Worm (Caenorhabditis elegans) whole organism, L4 larva: ENCODE data around the gene srd-26.

Source experiments
- F49E8.2 ChIP-seq: sonication (generic microtip); optimal IDR thresholded peaks from 2 replicates; lab custom pipeline; 2016; ENCODE audit warnings: missing compliant biosample characterization, mild to moderate bottlenecking, missing genetic modification characterization, borderline replicate concordance
- T20F7.1 ChIP-seq: fragments of 200-800 bp; sonication (Bioruptor generic); optimal IDR thresholded peaks from 2 replicates; lab custom pipeline; 2018; ENCODE audit warnings: mild to moderate bottlenecking, missing genetic modification characterization, missing compliant biosample characterization
- Y75B8A.6 ChIP-seq: fragments of 200-800 bp; sonication (Bioruptor generic); IDR thresholded peaks from 2 replicates; pipeline ENCODE4 v1.3.6; 2022; ENCODE audit warnings: missing genetic modification reagents, missing genetic modification characterization, missing compliant biosample characterization
- ZK337.2 ChIP-seq: fragments of 200-800 bp; sonication (Bioruptor generic); IDR thresholded peaks from 2 replicates; pipeline ENCODE4 v1.3.6; 2022; ENCODE audit warnings: missing genetic modification reagents, missing genetic modification characterization, missing compliant biosample characterization
- ZK546.5 ChIP-seq, 2 experiments: sonication (generic microtip); optimal IDR thresholded peaks; 2 replicates each; lab custom pipeline; 2017; ENCODE audit warnings: missing biosample characterization in 2 of 2, missing genetic modification characterization in 2 of 2
- aly-2 ChIP-seq: sonication (generic microtip); optimal IDR thresholded peaks from 2 replicates; lab custom pipeline; 2018; ENCODE audit warnings: missing biosample characterization, missing genetic modification characterization
- ceh-20 ChIP-seq: fragments of 200-800 bp; sonication (Bioruptor generic); IDR thresholded peaks from 2 replicates; pipeline ENCODE4 v1.3.6; 2022; ENCODE audit warnings: missing genetic modification reagents, missing genetic modification characterization, missing compliant biosample characterization
- ceh-32 ChIP-seq: sonication (generic microtip); optimal IDR thresholded peaks from 2 replicates; lab custom pipeline; 2016; ENCODE audit warnings: mild to moderate bottlenecking, missing genetic modification characterization, missing compliant biosample characterization; ENCODE audit not compliant: poor library complexity
- ceh-82 ChIP-seq: sonication (generic microtip); optimal IDR thresholded peaks from 2 replicates; lab custom pipeline; 2017; ENCODE audit warnings: missing biosample characterization, missing genetic modification characterization
- ces-1 ChIP-seq: fragments of 150-350 bp; sonication (generic microtip); optimal IDR thresholded peaks from 4 replicates; lab custom pipeline; 2014; ENCODE audit warnings: missing biosample characterization, missing genetic modification reagents, missing genetic modification characterization
- ctbp-1 ChIP-seq: fragments of 200-800 bp; sonication (Bioruptor generic); IDR thresholded peaks from 2 replicates; pipeline ENCODE4 v1.3.6; 2022; ENCODE audit warnings: missing genetic modification reagents, missing genetic modification characterization, missing compliant biosample characterization
- daf-16 ChIP-seq, 3 experiments: sonication (generic microtip); optimal IDR thresholded peaks; 2 replicates each; lab custom pipeline; 2016 to 2017; ENCODE audit warnings: missing genetic modification characterization in 3 of 3, missing genetic modification reagents in 3 of 3, mild to moderate bottlenecking in 2 of 3, missing compliant biosample characterization in 2 of 3, missing biosample characterization in 1 of 3, moderate library complexity in 1 of 3
- daf-19 ChIP-seq: fragments of 200-800 bp; sonication (Bioruptor generic); conservative IDR thresholded peaks from 2 replicates; pipeline ENCODE4 v1.3.6; 2022; ENCODE audit warnings: missing genetic modification characterization, missing compliant biosample characterization
- dmd-6 ChIP-seq: fragments of 200-800 bp; sonication (Bioruptor generic); IDR thresholded peaks from 2 replicates; pipeline ENCODE4 v1.3.6; 2022; ENCODE audit warnings: missing genetic modification reagents, missing genetic modification characterization, missing compliant biosample characterization
- dpl-1 ChIP-seq: fragments of 150-350 bp; optimal IDR thresholded peaks from 2 replicates; lab custom pipeline; 2014; ENCODE audit warnings: missing biosample characterization, missing genetic modification reagents, missing genetic modification characterization
- dve-1 ChIP-seq: sonication (generic microtip); optimal IDR thresholded peaks from 2 replicates; lab custom pipeline; 2017; ENCODE audit warnings: antibody characterized with exemption, mild to moderate bottlenecking, missing genetic modification characterization, missing compliant biosample characterization; ENCODE audit not compliant: insufficient read depth
- egl-27 ChIP-seq: sonication (generic microtip); optimal IDR thresholded peaks from 3 replicates; lab custom pipeline; 2017; ENCODE audit warnings: missing biosample characterization, missing genetic modification reagents, missing genetic modification characterization
- fkh-10 ChIP-seq: fragments of 150-350 bp; optimal IDR thresholded peaks from 2 replicates; lab custom pipeline; 2014; ENCODE audit warnings: missing biosample characterization, missing genetic modification reagents, missing genetic modification characterization
- hif-1 ChIP-seq, 2 experiments: sonication (generic microtip); optimal IDR thresholded peaks; 2 replicates each; lab custom pipeline; 2016 to 2017; ENCODE audit warnings: missing compliant biosample characterization in 2 of 2, missing genetic modification characterization in 2 of 2, missing genetic modification reagents in 2 of 2, missing genotype in 2 of 2, mild to moderate bottlenecking in 1 of 2
- hlh-30 ChIP-seq: sonication (generic microtip); optimal IDR thresholded peaks from 2 replicates; lab custom pipeline; 2017; ENCODE audit warnings: antibody characterized with exemption, mild to moderate bottlenecking, missing genetic modification characterization, missing compliant biosample characterization; ENCODE audit not compliant: insufficient read depth
- lim-7 ChIP-seq: fragments of 200-800 bp; sonication (Bioruptor generic); IDR thresholded peaks from 2 replicates; pipeline ENCODE4 v1.3.6; 2022; ENCODE audit warnings: missing genetic modification characterization, missing compliant biosample characterization
- lin-15B ChIP-seq: fragments of 150-350 bp; sonication (generic microtip); optimal IDR thresholded peaks from 3 replicates; lab custom pipeline; 2014; ENCODE audit warnings: missing biosample characterization, missing genetic modification characterization
- lin-38 ChIP-seq: fragments of 200-800 bp; sonication (Bioruptor generic); IDR thresholded peaks from 2 replicates; pipeline ENCODE4 v1.3.6; 2022; ENCODE audit warnings: missing genetic modification reagents, missing genetic modification characterization, missing compliant biosample characterization
- lin-39 ChIP-seq: fragments of 150-350 bp; optimal IDR thresholded peaks from 2 replicates; lab custom pipeline; 2014; ENCODE audit warnings: missing biosample characterization, missing genetic modification reagents, missing genetic modification characterization
- lsy-2 ChIP-seq, 2 experiments: fragments of 150-350 bp in 1 of 2; sonication (generic microtip) in 1 of 2; optimal IDR thresholded peaks; 2 replicates each; lab custom pipeline; 2014 to 2017; ENCODE audit warnings: missing biosample characterization in 2 of 2, missing genetic modification characterization in 2 of 2
- madf-5 ChIP-seq, 2 experiments: fragments of 200-800 bp; sonication (Bioruptor generic); IDR thresholded peaks; 2 replicates each; pipeline ENCODE4 v1.3.6; 2022; ENCODE audit warnings: missing compliant biosample characterization in 2 of 2, missing genetic modification characterization in 2 of 2
- mes-2 ChIP-seq: sonication (generic microtip); optimal IDR thresholded peaks from 2 replicates; lab custom pipeline; 2016; ENCODE audit warnings: missing genotype, mild to moderate bottlenecking, missing genetic modification characterization, missing compliant biosample characterization; ENCODE audit not compliant: poor library complexity, severe bottlenecking
- mxl-2 ChIP-seq: fragments of 200-800 bp; sonication (Bioruptor generic); conservative IDR thresholded peaks from 2 replicates; pipeline ENCODE4 v1.3.6; 2022; ENCODE audit warnings: missing genetic modification reagents, missing genetic modification characterization, missing compliant biosample characterization
- nhr-102 ChIP-seq: sonication (generic microtip); optimal IDR thresholded peaks from 2 replicates; lab custom pipeline; 2016; ENCODE audit warnings: mild to moderate bottlenecking, missing genetic modification characterization, moderate library complexity, missing compliant biosample characterization
- nhr-11 ChIP-seq: fragments of 150-350 bp; optimal IDR thresholded peaks from 2 replicates; lab custom pipeline; 2014; ENCODE audit warnings: missing biosample characterization, missing genetic modification characterization
- nhr-25 ChIP-seq: sonication (generic microtip); optimal IDR thresholded peaks from 2 replicates; lab custom pipeline; 2017; ENCODE audit warnings: missing genetic modification characterization, mild to moderate bottlenecking, missing compliant biosample characterization, antibody characterized with exemption, moderate library complexity, borderline replicate concordance; ENCODE audit not compliant: insufficient read depth
- nhr-76 ChIP-seq: fragments of 150-350 bp; optimal IDR thresholded peaks from 2 replicates; lab custom pipeline; 2014; ENCODE audit warnings: missing biosample characterization, missing genetic modification characterization
- nhr-77 ChIP-seq: fragments of 150-350 bp; optimal IDR thresholded peaks from 2 replicates; lab custom pipeline; 2014; ENCODE audit warnings: missing biosample characterization, missing genetic modification characterization
- pqm-1 ChIP-seq: sonication (generic microtip); optimal IDR thresholded peaks from 2 replicates; lab custom pipeline; 2017; ENCODE audit warnings: missing biosample characterization, missing genetic modification characterization
- rbr-2 ChIP-seq: sonication (generic microtip); optimal IDR thresholded peaks from 2 replicates; lab custom pipeline; 2016; ENCODE audit warnings: missing genotype, missing genetic modification characterization, missing compliant biosample characterization
- sdz-12 ChIP-seq: fragments of 200-800 bp; sonication (Bioruptor generic); optimal IDR thresholded peaks from 2 replicates; lab custom pipeline; 2018; ENCODE audit warnings: mild to moderate bottlenecking, missing genetic modification characterization, missing compliant biosample characterization
- snpc-1.2 ChIP-seq: fragments of 200-800 bp; sonication (Bioruptor generic); IDR thresholded peaks from 2 replicates; pipeline ENCODE4 v1.3.6; 2022; ENCODE audit warnings: missing genetic modification reagents, missing genetic modification characterization, missing compliant biosample characterization
- tra-1 ChIP-seq: fragments of 200-800 bp; sonication (Bioruptor generic); IDR thresholded peaks from 2 replicates; pipeline ENCODE4 v1.3.6; 2022; ENCODE audit warnings: missing genetic modification reagents, missing genetic modification characterization, missing compliant biosample characterization
- unc-62 ChIP-seq, 3 experiments: fragments of 150-350 bp in 1 of 3; sonication (generic microtip); optimal IDR thresholded peaks in 2 of 3; peaks in 1 of 3; 1 replicate in 1 of 3; 2 replicates in 2 of 3; lab custom pipeline; 2014 to 2017; ENCODE audit warnings: missing biosample characterization in 3 of 3, missing genetic modification characterization in 3 of 3, missing genetic modification reagents in 3 of 3, missing genotype in 1 of 3
- zfp-2 ChIP-seq: sonication (generic microtip); optimal IDR thresholded peaks from 2 replicates; lab custom pipeline; 2016; ENCODE audit warnings: mild to moderate bottlenecking, missing genetic modification characterization, missing compliant biosample characterization
- zip-11 ChIP-seq: fragments of 200-800 bp; sonication (Bioruptor generic); IDR thresholded peaks from 2 replicates; pipeline ENCODE4 v1.3.6; 2022; ENCODE audit warnings: missing genetic modification characterization, missing compliant biosample characterization
- ztf-11 ChIP-seq: fragments of 150-350 bp; optimal IDR thresholded peaks from 2 replicates; lab custom pipeline; 2014; ENCODE audit warnings: missing biosample characterization, missing genetic modification characterization

Gene srd-26

DNA sequence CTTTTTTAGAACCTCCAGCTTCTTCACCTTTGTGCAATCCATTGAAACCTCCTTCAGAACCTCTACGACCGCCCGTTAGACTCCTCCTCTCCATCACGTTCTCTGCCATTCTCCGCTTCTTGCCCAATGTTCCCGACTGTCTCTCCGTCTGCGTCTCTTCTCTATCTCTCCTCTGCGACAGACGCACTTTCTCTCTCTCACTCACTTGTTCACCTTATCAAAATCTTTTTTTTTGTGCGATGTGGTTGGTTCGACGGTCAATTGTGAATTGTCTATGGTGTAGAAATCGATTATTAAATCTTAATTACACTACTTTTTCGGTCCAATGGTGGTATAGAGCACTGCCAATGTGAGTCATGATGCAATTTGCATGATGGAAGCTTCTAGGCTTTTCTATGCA is 30.6 kb upstream of the srd-26 start, which contains the start of gene atfs-1 (continued):
- TF ChIP-seq Y75B8A.6 (GFP tag; lab: Robert Waterston, UW) (no peak), ceh-82 (no peak), zfp-2 (no peak), nhr-102 (tag; lab: Kevin White, UChicago) (peak; percentile 43), egl-27 (no peak), lin-39 (tag; lab: Kevin White, UChicago) (no peak), ZK337.2 (GFP tag; lab: Robert Waterston, UW) (no peak), ceh-20 (GFP tag; lab: Robert Waterston, UW) (no peak), ctbp-1 (GFP tag; lab: Robert Waterston, UW) (no peak), zip-11 (no peak)

DNA sequence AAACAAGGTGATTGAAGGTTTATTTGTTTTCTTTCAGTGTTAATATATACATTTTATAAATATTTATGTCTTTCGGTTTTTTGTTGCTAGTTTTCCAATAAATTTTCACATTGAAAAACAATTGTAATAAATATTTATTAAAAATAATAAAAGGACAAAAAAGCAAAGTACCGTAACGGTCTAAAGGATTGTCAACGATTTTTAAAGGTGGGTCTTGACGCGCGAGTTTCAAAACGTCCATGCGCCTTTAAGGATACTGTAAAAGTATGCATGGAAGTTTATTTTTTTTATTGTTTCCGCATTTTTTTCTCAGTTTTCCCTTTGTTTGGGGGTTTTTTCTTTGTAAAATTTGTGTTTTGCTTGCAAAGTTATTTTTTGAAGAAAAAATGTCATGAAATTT is 30.1 kb upstream of the srd-26 start:
- 0 out of 2 replicates have a peak, but pooled peaks have one; percentile 26 for TF ChIP-seq daf-19
- no peak for TF ChIP-seq nhr-77 (tag; lab: Kevin White, UChicago)
- TF ChIP-seq snpc-1.2 (GFP tag; lab: Robert Waterston, UW), result 0 out of 2 replicates have a peak, but pooled peaks have one; percentile 25
- TF ChIP-seq ztf-11 (tag; lab: Kevin White, UChicago), result no peak
- no peak for TF ChIP-seq sdz-12 (GFP tag; lab: Kevin White, UChicago)
- TF ChIP-seq lsy-2 (tag; optimal IDR thresholded peaks at IDR 0.05; lab: Kevin White, UChicago), result peak in 1 of 2 experiments; percentile 33
- no peak for TF ChIP-seq madf-5 (GFP tag; IDR thresholded peaks at IDR 0.05; lab: Robert Waterston, UW)
- peak; percentile 52 for TF ChIP-seq F49E8.2 (tag; lab: Kevin White, UChicago)
- no peak for TF ChIP-seq dpl-1 (GFP tag; lab: Kevin White, UChicago)
- no peak for TF ChIP-seq nhr-25 (tag; lab: Kevin White, UChicago)
- no peak for TF ChIP-seq rbr-2 (tag; lab: Kevin White, UChicago)
- TF ChIP-seq nhr-76 (tag; lab: Kevin White, UChicago), result no peak
- no peak for TF ChIP-seq ceh-32 (tag; lab: Kevin White, UChicago)
- peak; percentile 50 for TF ChIP-seq lin-38 (GFP tag; lab: Robert Waterston, UW)
- no peak for TF ChIP-seq pqm-1 (tag; lab: Kevin White, UChicago)

DNA sequence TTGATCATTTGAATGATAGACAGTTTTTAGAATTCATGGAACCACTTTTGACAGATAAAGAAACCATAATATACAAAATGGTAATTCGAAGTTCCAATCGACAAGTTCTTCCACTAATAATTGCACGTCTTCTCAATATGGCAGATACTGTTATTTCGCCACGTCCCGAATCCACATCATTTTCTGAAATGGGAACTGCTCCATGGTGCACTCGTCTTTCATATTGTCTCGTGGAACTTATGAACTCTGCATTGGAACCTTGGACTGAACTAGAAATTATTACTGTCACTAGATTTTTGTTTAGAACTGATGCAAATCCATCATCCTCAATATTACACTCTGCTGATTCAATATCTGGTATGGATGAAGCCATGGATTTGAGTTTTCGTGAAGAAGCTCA is 24.3 kb upstream of the srd-26 start:
- no peak for TF ChIP-seq aly-2
- TF ChIP-seq unc-62 (GFP tag; optimal IDR thresholded peaks at IDR 0.05 in 1 of 2; lab: Kevin White, UChicago), result peak in 1 of 2 experiments; percentile 99
- TF ChIP-seq unc-62 (tag; optimal IDR thresholded peaks at IDR 0.05; lab: Kevin White, UChicago), result no peak
- no peak for TF ChIP-seq nhr-25 (tag; lab: Kevin White, UChicago)
- no peak for TF ChIP-seq hlh-30 (tag; lab: Kevin White, UChicago)
- no peak for TF ChIP-seq daf-16 (GFP tag; optimal IDR thresholded peaks at IDR 0.05; lab: Kevin White, UChicago)
- no peak for TF ChIP-seq daf-16 (tag; optimal IDR thresholded peaks at IDR 0.05; lab: Kevin White, UChicago)

DNA sequence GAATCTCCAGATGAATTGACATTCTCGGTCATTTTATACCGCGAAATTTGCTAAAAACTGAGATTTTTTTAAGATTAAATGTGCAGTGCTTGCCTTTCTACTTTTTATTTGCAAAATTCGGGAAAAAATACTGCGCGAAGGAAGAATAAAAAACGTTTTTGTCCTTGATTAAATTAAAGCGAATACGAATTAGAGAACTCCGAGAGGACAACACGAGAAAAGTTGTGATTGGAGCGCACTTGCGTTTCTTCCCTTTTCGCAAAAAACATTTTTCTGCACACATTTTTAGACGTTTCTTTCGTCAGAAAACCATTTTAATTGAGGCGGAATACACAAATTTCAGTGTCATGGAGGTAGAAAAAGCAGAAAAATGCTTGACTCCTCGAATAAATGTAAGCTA is 22.6 kb upstream of the srd-26 start, which contains the start of the genes trm-1 and ints-2:
Gene trm-1 (minus strand): TSS at position 175 of the 400 bp plus-strand sequence.
Gene ints-2 (plus strand): TSS at position 249 of the 400 bp plus-strand sequence.
- TF ChIP-seq nhr-77 (tag; lab: Kevin White, UChicago), result peak; percentile 46
- TF ChIP-seq dve-1 (tag; lab: Kevin White, UChicago), result peak; percentile 47
- peak; percentile 53 for TF ChIP-seq rbr-2 (tag; lab: Kevin White, UChicago)
- TF ChIP-seq dpl-1 (GFP tag; lab: Kevin White, UChicago), result peak; percentile 66
- TF ChIP-seq lin-15B (tag; lab: Kevin White, UChicago), result peak; percentile 83
- TF ChIP-seq lsy-2 (tag; optimal IDR thresholded peaks at IDR 0.05; lab: Kevin White, UChicago), result peak in 1 of 2 experiments; percentile 77
- TF ChIP-seq mxl-2 (GFP tag; lab: Robert Waterston, UW), result no peak
- TF ChIP-seq dmd-6 (GFP tag; lab: Robert Waterston, UW), result peak; percentile 24; the same call in 1 of the 2 replicates
- no peak for TF ChIP-seq nhr-25 (tag; lab: Kevin White, UChicago)
- TF ChIP-seq hif-1 (tag; optimal IDR thresholded peaks at IDR 0.05; lab: Kevin White, UChicago), result no peak
- peak; percentile 97 for TF ChIP-seq lin-38 (GFP tag; lab: Robert Waterston, UW)
- no peak for TF ChIP-seq unc-62 (GFP tag; optimal IDR thresholded peaks at IDR 0.05 in 1 of 2; lab: Kevin White, UChicago)
- no peak for TF ChIP-seq unc-62 (tag; optimal IDR thresholded peaks at IDR 0.05; lab: Kevin White, UChicago)
- peak; percentile 28 for TF ChIP-seq fkh-10 (GFP tag; lab: Kevin White, UChicago)
- peak; percentile 85 for TF ChIP-seq mes-2 (tag; lab: Kevin White, UChicago)
- TF ChIP-seq nhr-11 (tag; lab: Kevin White, UChicago), result peak; percentile 8
- peak; percentile 5 for TF ChIP-seq ces-1 (GFP tag; lab: Kevin White, UChicago)
- no peak for TF ChIP-seq ceh-82
- TF ChIP-seq tra-1 (GFP tag; lab: Robert Waterston, UW), result no peak
- no peak for TF ChIP-seq ZK546.5 (tag; optimal IDR thresholded peaks at IDR 0.05; lab: Kevin White, UChicago)
- peak; percentile 63 for TF ChIP-seq T20F7.1 (GFP tag; lab: Kevin White, UChicago)
- TF ChIP-seq lim-7 (GFP tag; lab: Robert Waterston, UW), result no peak
